Worm (Caenorhabditis elegans) whole organism, L1 larva: ENCODE data around the gene fbxa-139.

Experiments
- ama-1 ChIP-seq: fragments of 150-350 bp; optimal IDR thresholded peaks from 2 replicates; lab custom pipeline; 2014
- ets-5 ChIP-seq: fragments of 200-800 bp; sonication (Bioruptor generic); IDR thresholded peaks from 2 replicates; pipeline ENCODE4 v1.3.6; 2022; ENCODE audit warnings: missing genetic modification characterization, missing compliant biosample characterization
- tbx-2 ChIP-seq: sonication (generic microtip); optimal IDR thresholded peaks from 2 replicates; lab custom pipeline; 2016; ENCODE audit warnings: missing genetic modification characterization, missing compliant biosample characterization
- unc-86 ChIP-seq: sonication (generic microtip); optimal IDR thresholded peaks from 2 replicates; lab custom pipeline; 2016; ENCODE audit warnings: missing genetic modification characterization, missing compliant biosample characterization

ce11 chrV:15629543-15629942 lies 35.1 kb upstream of the fbxa-139 start, which contains the start of gene str-248:
- TF ChIP-seq tbx-2 (tag; lab: Kevin White, UChicago) (no peak), ets-5 (no peak), ama-1 (no peak), unc-86 (tag; lab: Kevin White, UChicago) (no peak)
